Worm (Caenorhabditis elegans) whole organism, midembryonic: Measurements from ENCODE around the gene F14D7.3.
"Not testable (repeated sequence)": the region's sequence is repeated elsewhere in the genome, so short reads cannot be mapped to it uniquely, and the experiment has no call there.

Experiments used
- T22C8.4 ChIP-seq: fragments of 200-800 bp; sonication (Bioruptor generic); IDR thresholded peaks from 2 replicates; pipeline ENCODE4 v1.3.6; 2022; ENCODE audit warnings: missing genetic modification characterization, missing compliant biosample characterization
- cog-1 ChIP-seq: sonication (generic microtip); optimal IDR thresholded peaks from 2 replicates; lab custom pipeline; 2016; ENCODE audit warnings: missing genetic modification characterization, missing compliant biosample characterization
- flt-1 ChIP-seq: fragments of 200-800 bp; sonication (Bioruptor generic); IDR thresholded peaks from 2 replicates; pipeline ENCODE4 v1.3.6; 2022; ENCODE audit warnings: missing genetic modification characterization, missing compliant biosample characterization
- klf-2 ChIP-seq: fragments of 200-800 bp; sonication (Bioruptor generic); conservative IDR thresholded peaks from 2 replicates; pipeline ENCODE4 v1.3.6; 2022; ENCODE audit warnings: missing genetic modification reagents, missing genetic modification characterization, missing compliant biosample characterization
- med-1 ChIP-seq: sonication (generic microtip); optimal IDR thresholded peaks from 2 replicates; lab custom pipeline; 2017; ENCODE audit warnings: missing genetic modification characterization, mild to moderate bottlenecking, missing compliant biosample characterization, antibody characterized with exemption, missing genetic modification reagents; ENCODE audit not compliant: insufficient read depth
- ref-1 ChIP-seq: fragments of 200-800 bp; sonication (Bioruptor generic); conservative IDR thresholded peaks from 2 replicates; pipeline ENCODE4 v1.3.6; 2022; ENCODE audit warnings: missing genetic modification reagents, missing genetic modification characterization, missing compliant biosample characterization
- tab-1 ChIP-seq: fragments of 200-800 bp; sonication (Bioruptor generic); IDR thresholded peaks from 2 replicates; pipeline ENCODE4 v1.3.6; 2022; ENCODE audit warnings: missing genetic modification characterization, missing compliant biosample characterization
- ztf-23 ChIP-seq: fragments of 200-800 bp; sonication (Bioruptor generic); IDR thresholded peaks from 2 replicates; pipeline ENCODE4 v1.3.6; 2022; ENCODE audit warnings: missing genetic modification reagents, missing genetic modification characterization, missing compliant biosample characterization
- ztf-29 ChIP-seq: fragments of 200-800 bp; sonication (Bioruptor generic); IDR thresholded peaks from 2 replicates; pipeline ENCODE4 v1.3.6; 2022; ENCODE audit warnings: missing genetic modification reagents, missing genetic modification characterization, missing compliant biosample characterization

Gene F14D7.3

ce11 chrV:14294396-14294795, 2.2 kb upstream of the F14D7.3 start, which contains the start of gene F14D7.9:
F14D7.9 (plus strand) TSS chrV:14294696.
- TF ChIP-seq med-1 (GFP tag; lab: Kevin White, UChicago) (no peak), cog-1 (tag; lab: Kevin White, UChicago) (no peak), T22C8.4 (GFP tag; lab: Robert Waterston, UW) (no peak), flt-1 (no peak), ztf-23 (no peak), tab-1 (GFP tag; lab: Robert Waterston, UW) (no peak), ref-1 (GFP tag; lab: Robert Waterston, UW) (no peak), ztf-29 (GFP tag; lab: Robert Waterston, UW) (no peak), klf-2 (GFP tag; lab: Robert Waterston, UW) (no peak)

ce11 chrV:14299569-14300064, 3.0 kb downstream of the F14D7.3 start, which contains the start of the genes spig-3 and F14D7.12:
spig-3 (minus strand) TSS chrV:14299669.
F14D7.12 (plus strand) TSS chrV:14300014.
- no peak for TF ChIP-seq ztf-23
- TF ChIP-seq flt-1 = no peak
- no peak for TF ChIP-seq klf-2 (GFP tag; lab: Robert Waterston, UW)
- no peak for TF ChIP-seq tab-1 (GFP tag; lab: Robert Waterston, UW)
- no peak for TF ChIP-seq ref-1 (GFP tag; lab: Robert Waterston, UW)
- no peak for TF ChIP-seq med-1 (GFP tag; lab: Kevin White, UChicago)
- no peak for TF ChIP-seq ztf-29 (GFP tag; lab: Robert Waterston, UW)
- TF ChIP-seq cog-1 (tag; lab: Kevin White, UChicago) = no peak
- TF ChIP-seq T22C8.4 (GFP tag; lab: Robert Waterston, UW) = no peak

DNA sequence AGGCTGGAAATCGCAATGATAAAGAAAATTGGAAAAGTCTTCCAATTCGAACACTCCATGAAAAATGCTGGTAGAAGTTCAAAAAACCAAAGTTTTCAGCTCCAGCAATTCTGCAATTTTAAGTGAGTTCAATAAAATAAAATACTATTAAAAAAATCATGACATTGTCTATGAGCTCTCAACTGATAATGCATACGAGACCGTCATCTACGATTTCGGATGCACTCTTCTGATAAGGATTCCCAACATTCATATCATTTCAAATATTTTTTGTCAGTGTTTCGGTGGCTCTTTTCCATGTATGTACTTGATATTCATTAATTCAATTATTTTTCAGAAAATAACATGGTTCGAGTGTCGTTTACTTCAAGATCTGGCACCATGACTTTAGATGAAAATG, 4.5 kb downstream of the F14D7.3 start, which contains the start of gene F14D7.6:
Gene F14D7.6 (plus strand): TSS at position 338 of the 400 bp plus-strand sequence.
- TF ChIP-seq cog-1 (tag; lab: Kevin White, UChicago) = no peak
- no peak for TF ChIP-seq flt-1
- no peak for TF ChIP-seq med-1 (GFP tag; lab: Kevin White, UChicago)
- TF ChIP-seq ref-1 (GFP tag; lab: Robert Waterston, UW) = no peak
- TF ChIP-seq tab-1 (GFP tag; lab: Robert Waterston, UW) = no peak
- no peak for TF ChIP-seq ztf-29 (GFP tag; lab: Robert Waterston, UW)
- no peak for TF ChIP-seq klf-2 (GFP tag; lab: Robert Waterston, UW)

DNA sequence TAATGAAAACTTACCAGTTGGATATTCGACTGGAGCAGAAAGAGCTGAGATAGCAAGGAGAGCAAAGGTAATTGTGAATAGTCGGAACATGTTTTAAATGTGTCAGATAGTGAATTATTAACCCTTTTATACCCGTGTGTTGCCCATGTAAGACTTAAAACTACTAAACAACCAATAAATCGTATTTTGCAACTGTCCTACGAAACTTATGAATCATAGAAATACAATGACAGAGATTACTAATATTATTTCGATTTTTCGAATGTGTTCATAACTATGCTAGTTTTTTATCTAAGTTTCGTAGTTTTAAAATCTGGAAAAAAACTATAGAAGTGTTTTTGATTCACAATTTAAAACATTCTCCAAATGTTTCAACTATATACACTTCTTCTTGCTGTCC, 10.2 kb downstream of the F14D7.3 start, which contains the start of gene spig-4:
Gene spig-4 (minus strand): TSS at position 101 of the 400 bp plus-strand sequence.
- TF ChIP-seq T22C8.4 (GFP tag; lab: Robert Waterston, UW); med-1 (GFP tag; lab: Kevin White, UChicago); ztf-23: not testable (repeated sequence)

ce11 chrV:14308164-14308563, 11.6 kb downstream of the F14D7.3 start, which contains the start of gene spig-5:
spig-5 (plus strand) TSS chrV:14308464.
- not testable (repeated sequence) for TF ChIP-seq T22C8.4 (GFP tag; lab: Robert Waterston, UW); med-1 (GFP tag; lab: Kevin White, UChicago); flt-1

DNA sequence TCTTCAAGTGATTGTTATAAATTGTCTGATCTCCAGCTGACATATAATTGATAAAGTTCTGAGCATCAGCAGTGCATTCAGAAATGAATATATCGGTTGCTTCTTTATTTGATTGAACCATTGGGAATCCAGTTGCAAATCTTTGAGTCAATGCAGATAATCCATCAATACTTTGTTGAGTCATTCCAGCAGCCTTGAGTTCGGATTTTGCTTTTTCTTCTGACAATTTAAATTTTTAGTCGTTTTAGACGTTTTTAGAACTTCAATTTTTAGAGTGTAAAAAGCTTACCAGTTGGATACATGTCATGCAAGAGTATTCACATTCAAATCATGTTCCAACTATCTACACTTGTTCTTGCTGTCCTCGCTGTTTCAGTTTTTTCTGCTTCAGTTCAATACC, 13.0 kb downstream of the F14D7.3 start, which contains the start of gene F14D7.14:
Gene F14D7.14 (plus strand): TSS at position 301 of the 400 bp plus-strand sequence.
- TF ChIP-seq med-1 (GFP tag; lab: Kevin White, UChicago); tab-1 (GFP tag; lab: Robert Waterston, UW); flt-1: not testable (repeated sequence)

DNA sequence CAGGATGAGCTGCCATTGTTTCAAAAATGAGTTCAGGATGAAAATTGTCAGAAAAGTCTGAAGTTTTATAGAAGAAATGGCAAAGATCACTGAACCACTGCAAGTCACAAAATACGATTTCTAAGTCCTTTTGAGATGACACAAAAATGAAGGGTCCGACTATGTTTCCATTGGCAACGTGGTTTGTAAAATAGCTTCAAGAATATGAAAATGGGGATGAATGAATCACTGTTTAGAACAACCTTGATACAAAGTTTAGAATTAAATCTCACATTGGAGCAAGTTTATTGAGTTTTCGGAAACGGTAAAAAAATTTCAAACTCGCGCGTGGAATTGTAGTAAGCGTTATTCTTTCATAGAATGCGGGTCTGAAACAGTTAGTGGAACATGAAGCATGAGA, 14.5 kb downstream of the F14D7.3 start, which contains the start of gene ddn-3:
Gene ddn-3 (minus strand): TSS at position 101 of the 400 bp plus-strand sequence.
- TF ChIP-seq cog-1 (tag; lab: Kevin White, UChicago) = no peak
- no peak for TF ChIP-seq klf-2 (GFP tag; lab: Robert Waterston, UW)
- no peak for TF ChIP-seq med-1 (GFP tag; lab: Kevin White, UChicago)
- no peak for TF ChIP-seq ztf-29 (GFP tag; lab: Robert Waterston, UW)
- no peak for TF ChIP-seq T22C8.4 (GFP tag; lab: Robert Waterston, UW)
- no peak for TF ChIP-seq ztf-23
- TF ChIP-seq tab-1 (GFP tag; lab: Robert Waterston, UW) = no peak
- no peak for TF ChIP-seq flt-1
- TF ChIP-seq ref-1 (GFP tag; lab: Robert Waterston, UW) = no peak

ce11 chrV:14312695-14313094, 16.1 kb downstream of the F14D7.3 start, which contains the start of gene F14D7.8:
F14D7.8 (minus strand) TSS chrV:14312795.
- TF ChIP-seq med-1 (GFP tag; lab: Kevin White, UChicago) (no peak), klf-2 (GFP tag; lab: Robert Waterston, UW) (no peak), ztf-23 (no peak), flt-1 (no peak), T22C8.4 (GFP tag; lab: Robert Waterston, UW) (no peak), tab-1 (GFP tag; lab: Robert Waterston, UW) (no peak), ztf-29 (GFP tag; lab: Robert Waterston, UW) (no peak), ref-1 (GFP tag; lab: Robert Waterston, UW) (no peak), cog-1 (tag; lab: Kevin White, UChicago) (no peak)

ce11 chrV:14314236-14314635, 17.6 kb downstream of the F14D7.3 start, which contains the start of gene F47B8.1:
F47B8.1 (minus strand) TSS chrV:14314336.
- no peak for TF ChIP-seq ref-1 (GFP tag; lab: Robert Waterston, UW)
- TF ChIP-seq cog-1 (tag; lab: Kevin White, UChicago) = no peak
- no peak for TF ChIP-seq T22C8.4 (GFP tag; lab: Robert Waterston, UW)
- TF ChIP-seq flt-1 = no peak
- TF ChIP-seq tab-1 (GFP tag; lab: Robert Waterston, UW) = no peak
- TF ChIP-seq klf-2 (GFP tag; lab: Robert Waterston, UW) = no peak
- TF ChIP-seq ztf-29 (GFP tag; lab: Robert Waterston, UW) = no peak
- TF ChIP-seq ztf-23 = no peak
- no peak for TF ChIP-seq med-1 (GFP tag; lab: Kevin White, UChicago)
